Fruit fly (Drosophila melanogaster) whole organism, embryonic: ENCODE results near the gene CG31121.

Source experiments
- CG2712 ChIP-seq: fragments of 200-800 bp; optimal IDR thresholded peaks from 3 replicates; lab custom pipeline; 2019; ENCODE audit warnings: missing biosample characterization, mild to moderate bottlenecking, missing genetic modification characterization, moderate library complexity
- bowl ChIP-seq: fragments of 200-800 bp; sonication (Bioruptor generic); IDR thresholded peaks from 2 replicates; pipeline ENCODE4 v1.3.6; 2022; ENCODE audit warnings: missing biosample characterization, missing genetic modification characterization
- chif ChIP-seq, 2 experiments: fragments of 200-800 bp; sonication (Bioruptor generic); optimal IDR thresholded peaks; 3 replicates each; lab custom pipeline; 2016; ENCODE audit warnings: missing biosample characterization in 2 of 2, missing genetic modification characterization in 2 of 2
- ems ChIP-seq: fragments of 200-800 bp; sonication (Bioruptor generic); optimal IDR thresholded peaks from 3 replicates; lab custom pipeline; 2016; ENCODE audit warnings: missing biosample characterization, missing genetic modification characterization
- hb ChIP-seq: fragments of 200-800 bp; sonication (Bioruptor generic); IDR thresholded peaks from 3 replicates; pipeline ENCODE4 v1.3.6; 2022; ENCODE audit warnings: missing biosample characterization, missing genetic modification characterization; ENCODE audit not compliant: partially characterized antibody
- pfk ChIP-seq: fragments of 200-800 bp; sonication (Bioruptor generic); optimal IDR thresholded peaks from 2 replicates; lab custom pipeline; 2018; ENCODE audit warnings: missing biosample characterization, mild to moderate bottlenecking, missing genetic modification characterization, moderate library complexity

DNA sequence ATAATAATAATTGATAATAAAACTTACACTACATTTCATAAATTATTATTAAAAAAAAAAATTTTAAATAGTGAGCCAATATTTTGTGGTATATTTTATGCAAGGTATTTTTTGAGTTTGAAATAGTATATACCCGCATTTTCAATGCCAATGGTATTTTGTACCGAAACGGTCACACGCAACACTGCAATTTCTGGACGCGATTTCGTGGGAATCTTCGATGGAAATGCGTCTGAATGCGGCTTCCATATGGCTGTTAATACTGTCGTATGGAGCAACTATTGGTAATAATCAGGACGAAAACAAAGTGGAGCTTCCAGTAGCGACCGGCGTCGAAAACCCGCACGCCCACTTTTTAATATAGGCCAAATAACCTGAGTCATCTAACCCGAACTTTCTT lies 43.0 kb downstream of the CG31121 start, which contains the start of gene Nct:
- TF ChIP-seq bowl (GFP tag; lab: Robert Waterston, UW): no peak
- no peak for TF ChIP-seq hb (GFP tag; lab: Robert Waterston, UW)
- no peak for TF ChIP-seq ems (GFP tag; lab: Kevin White, UChicago)
- TF ChIP-seq pfk (GFP tag; lab: Kevin White, UChicago): no peak
- no peak for TF ChIP-seq chif (GFP tag; optimal IDR thresholded peaks at IDR 0.05; lab: Kevin White, UChicago)
- no peak for TF ChIP-seq CG2712 (tag; lab: Kevin White, UChicago)
